Fruit fly (Drosophila melanogaster): ENCODE results near the gene CG32599.

DNA sequence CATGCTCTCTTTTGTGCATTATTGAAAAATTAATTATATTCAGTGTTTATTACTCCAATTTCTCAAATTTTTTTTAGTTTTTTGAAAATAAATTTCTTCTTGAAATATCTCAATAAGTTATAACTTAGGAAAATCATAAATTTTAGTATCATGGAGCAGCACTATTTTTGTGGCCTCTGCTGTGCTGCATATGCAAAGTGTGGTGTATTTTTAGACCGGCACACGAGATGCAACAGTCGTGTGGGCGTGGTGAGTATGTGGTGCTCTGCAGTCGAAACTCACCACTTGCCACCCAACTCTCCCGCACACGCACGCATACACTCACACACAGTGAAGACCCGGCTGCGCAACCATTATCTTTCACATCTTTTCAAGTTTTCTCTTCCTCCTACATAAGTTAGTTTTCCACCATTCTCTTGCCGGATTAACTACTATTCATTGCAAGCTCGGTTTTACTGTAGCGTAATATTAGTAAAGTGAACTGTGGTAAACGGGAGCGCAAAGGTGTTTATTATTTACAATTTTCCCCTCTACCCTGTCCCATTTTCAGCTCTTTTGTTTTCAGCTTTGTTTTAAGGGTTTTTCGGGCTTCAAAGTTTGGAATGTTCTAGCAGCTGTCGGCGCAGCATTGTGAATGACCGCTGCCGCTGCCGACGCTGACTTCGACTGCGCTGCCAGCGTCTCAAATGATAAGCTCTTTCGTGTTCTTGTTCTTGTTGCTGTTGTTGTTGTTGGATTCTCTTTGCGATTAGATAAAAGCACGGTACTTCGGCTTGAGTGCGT lies 34.9 kb upstream of the CG32599 start:
- no peak for TF ChIP-seq psq (optimal IDR thresholded peaks at IDR 0.05)
- no peak for TF ChIP-seq usp (GFP tag; optimal IDR thresholded peaks at IDR 0.05)
